Fruit fly (Drosophila melanogaster) S2 (cell line): ENCODE data around the gene CG12362.

Experiments
- CG8478 ChIP-seq: fragments of >200 bp; optimal IDR thresholded peaks from 2 replicates; lab custom pipeline; 2018
- CTCF ChIP-seq, 2 experiments: fragments of >200 bp; optimal IDR thresholded peaks; 2 replicates each; lab custom pipeline; 2018

DNA sequence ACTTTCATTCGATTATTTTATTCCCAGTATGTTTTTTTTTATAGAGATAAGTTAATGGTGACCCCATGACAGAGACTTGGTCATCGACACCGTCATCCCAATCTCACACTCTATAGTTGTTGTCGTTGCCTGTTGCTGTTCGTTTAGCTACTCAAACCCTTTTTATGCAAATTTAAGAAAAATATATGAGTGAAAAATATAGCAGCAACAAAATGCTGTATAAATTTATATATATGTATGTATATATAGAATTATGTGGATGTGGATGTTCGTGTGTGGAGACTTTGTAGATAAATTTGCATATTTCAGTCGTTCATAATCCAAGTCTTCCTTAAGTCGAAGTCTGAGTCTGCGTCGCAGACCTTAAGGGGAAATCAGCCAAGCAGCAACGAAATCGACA is 40.4 kb upstream of the CG12362 start:
- TF ChIP-seq CG8478 (lab: Kevin White, UChicago) (no peak), CTCF (optimal IDR thresholded peaks at IDR 0.05; lab: Kevin White, UChicago) (no peak)
